Fruit fly (Drosophila melanogaster) whole organism: ENCODE data around the gene Ets98B.

Source experiments
- CG8478 ChIP-seq: fragments of >200 bp; optimal IDR thresholded peaks from 2 replicates; lab custom pipeline; 2018; ENCODE audit warnings: inconsistent platforms
- Dll ChIP-seq: fragments of >200 bp; optimal IDR thresholded peaks from 2 replicates; lab custom pipeline; 2017
- EcR ChIP-seq, 2 experiments: fragments of >200 bp; optimal IDR thresholded peaks; 2 replicates each; lab custom pipeline; 2017; ENCODE audit warnings: missing biosample characterization in 2 of 2, missing genetic modification characterization in 2 of 2, missing genetic modification reagents in 2 of 2
- pan ChIP-seq: fragments of >200 bp; optimal IDR thresholded peaks from 2 replicates; lab custom pipeline; 2017
- psq ChIP-seq: fragments of >200 bp; optimal IDR thresholded peaks from 2 replicates; lab custom pipeline; 2017
- usp ChIP-seq: fragments of >200 bp; optimal IDR thresholded peaks from 2 replicates; lab custom pipeline; 2017; ENCODE audit warnings: missing biosample characterization, missing genetic modification characterization, mixed read lengths

Gene Ets98B

DNA sequence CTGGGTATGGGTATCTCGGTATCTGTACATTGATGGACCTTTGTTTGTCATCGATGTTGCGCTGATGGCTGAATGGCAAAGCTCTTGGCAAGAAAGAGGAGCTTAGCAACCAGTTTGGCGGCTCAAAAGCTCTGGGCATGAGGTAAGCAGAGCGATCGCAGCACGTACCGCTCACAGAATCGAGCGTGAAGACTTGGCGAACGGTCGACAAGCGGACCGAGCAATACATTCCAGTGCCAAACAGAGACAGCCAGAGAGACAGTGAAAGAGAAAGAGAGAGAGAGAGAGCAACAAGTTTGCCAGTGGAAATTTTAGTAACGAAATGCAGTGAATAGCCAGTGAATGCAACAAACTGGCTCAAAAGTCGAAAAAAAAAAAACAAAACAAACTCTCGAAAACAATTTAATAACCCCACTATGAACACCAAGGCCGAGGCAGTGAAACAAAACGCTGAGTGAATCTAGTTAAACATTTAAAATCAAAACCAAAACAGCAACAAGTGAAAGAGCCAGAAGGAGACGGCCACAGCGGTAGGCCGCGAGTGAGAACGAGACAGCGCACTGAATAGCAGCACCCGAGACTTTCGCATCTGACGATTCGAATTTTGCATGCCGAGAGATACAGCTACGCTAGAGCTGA lies at the start of gene Ets98B:
Ets98B (plus strand) TSS at position 172 of the 639 bp plus-strand sequence.
- peak; percentile 60 for TF ChIP-seq CG8478 (lab: Kevin White, UChicago)
- TF ChIP-seq pan (lab: Kevin White, UChicago) = no peak

DNA sequence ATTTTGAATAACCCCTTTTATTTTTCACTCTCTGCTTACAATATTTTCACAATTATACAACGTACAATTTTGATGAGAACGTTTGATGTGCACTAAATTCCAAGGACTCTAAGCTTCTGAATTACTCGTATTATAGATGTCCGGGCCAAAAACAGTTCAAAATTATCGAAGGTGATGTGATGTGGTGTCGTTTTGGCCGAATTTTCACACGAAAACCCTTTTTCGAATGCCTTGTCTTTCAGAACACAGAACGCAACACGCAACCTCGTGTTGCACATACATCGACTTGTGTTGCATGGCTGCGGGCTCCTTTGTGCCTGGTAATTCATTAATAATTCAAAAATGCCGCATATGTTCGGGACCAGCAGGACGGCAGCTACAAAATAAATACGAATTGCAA lies 48.3 kb upstream of the Ets98B start, which contains the start of gene CG31055:
CG31055 (minus strand) TSS at position 101 of the 400 bp plus-strand sequence.
- TF ChIP-seq CG8478 (lab: Kevin White, UChicago) = no peak
- TF ChIP-seq Dll (lab: Kevin White, UChicago) = no peak
- no peak for TF ChIP-seq usp (GFP tag; lab: Kevin White, UChicago)
- no peak for TF ChIP-seq EcR (GFP tag; optimal IDR thresholded peaks at IDR 0.05; lab: Kevin White, UChicago)
- TF ChIP-seq psq (lab: Kevin White, UChicago) = no peak
- no peak for TF ChIP-seq pan (lab: Kevin White, UChicago)

DNA sequence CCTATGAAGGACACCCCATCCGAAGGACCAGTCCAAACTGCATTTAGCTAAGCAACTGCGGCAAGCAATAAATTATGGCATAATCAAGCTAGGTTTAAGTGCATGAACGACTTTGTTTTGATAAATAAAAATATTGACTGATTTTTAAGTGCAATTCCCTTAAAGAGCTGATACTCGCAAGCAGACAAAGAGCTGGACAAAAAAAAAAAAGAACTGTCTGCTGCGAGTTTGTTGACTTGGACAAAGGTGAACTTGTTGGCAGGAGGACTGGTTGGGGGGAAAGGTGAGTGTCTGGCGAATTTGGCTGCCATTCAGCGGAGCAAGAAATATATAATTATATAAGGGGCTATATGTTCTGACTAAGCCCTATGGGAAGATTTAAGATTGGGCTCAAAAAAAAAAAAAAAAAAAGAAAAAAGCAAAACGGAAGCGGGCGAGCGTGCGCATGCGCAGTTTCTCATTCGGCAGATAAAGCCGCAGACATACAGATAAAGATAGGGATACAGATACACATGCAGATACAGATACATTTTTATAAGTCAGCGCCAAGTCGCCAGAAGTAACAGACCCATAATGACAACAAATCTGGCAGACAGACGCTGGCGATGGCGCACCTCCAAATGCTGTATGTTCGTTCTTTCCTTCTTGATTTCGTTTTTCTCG lies 43.6 kb upstream of the Ets98B start:
- TF ChIP-seq pan (lab: Kevin White, UChicago) = no peak
- TF ChIP-seq EcR (GFP tag; optimal IDR thresholded peaks at IDR 0.05; lab: Kevin White, UChicago) = no peak
- no peak for TF ChIP-seq psq (lab: Kevin White, UChicago)
- TF ChIP-seq CG8478 (lab: Kevin White, UChicago) = no peak

DNA sequence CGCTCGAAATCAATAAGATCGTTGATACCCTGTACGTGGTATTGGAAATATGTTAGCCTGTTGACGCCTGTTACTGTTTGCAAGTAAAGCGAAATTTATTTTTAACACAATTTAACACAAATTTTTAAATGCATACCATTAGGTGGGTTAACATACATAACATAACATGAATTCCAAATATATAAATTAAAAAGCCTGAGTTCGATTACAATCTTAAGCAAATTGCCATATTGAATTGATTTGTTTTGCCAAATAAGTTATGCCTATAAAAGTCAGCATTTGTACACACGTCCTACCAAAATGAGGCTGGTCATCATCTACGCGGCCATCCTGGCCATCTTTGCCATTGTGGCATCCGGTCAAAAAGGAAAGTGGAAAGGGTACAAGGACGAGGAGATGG lies 42.3 kb upstream of the Ets98B start, which contains the start of gene CG43319:
CG43319 (plus strand) TSS at position 301 of the 400 bp plus-strand sequence.
- peak; percentile 61 for TF ChIP-seq pan (lab: Kevin White, UChicago)
- TF ChIP-seq EcR (GFP tag; optimal IDR thresholded peaks at IDR 0.05; lab: Kevin White, UChicago) = no peak

DNA sequence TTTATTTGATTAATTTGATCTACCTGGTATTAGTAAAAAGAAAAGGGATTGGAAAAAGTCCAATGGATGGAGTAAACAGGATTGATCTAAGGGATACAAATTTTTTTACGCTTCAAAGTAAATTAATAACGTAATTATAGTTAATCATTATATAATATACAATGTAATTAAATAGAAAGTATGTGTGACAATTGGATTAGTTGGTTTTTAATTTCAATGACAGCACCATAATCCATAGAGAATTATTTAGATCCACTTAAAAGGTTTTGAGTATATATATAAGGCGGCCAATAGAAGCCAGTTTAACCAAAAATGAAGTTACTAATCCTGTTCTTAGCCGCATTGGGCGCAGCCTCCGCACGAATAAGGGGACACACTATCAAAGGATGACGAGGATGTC lies 41.8 kb upstream of the Ets98B start, which contains the start of gene Acp98AB:
Acp98AB (plus strand) TSS at position 301 of the 400 bp plus-strand sequence.
- TF ChIP-seq Dll (lab: Kevin White, UChicago) (no peak), EcR (GFP tag; optimal IDR thresholded peaks at IDR 0.05; lab: Kevin White, UChicago) (no peak), CG8478 (lab: Kevin White, UChicago) (no peak), pan (lab: Kevin White, UChicago) (no peak), usp (GFP tag; lab: Kevin White, UChicago) (no peak), psq (lab: Kevin White, UChicago) (no peak)

DNA sequence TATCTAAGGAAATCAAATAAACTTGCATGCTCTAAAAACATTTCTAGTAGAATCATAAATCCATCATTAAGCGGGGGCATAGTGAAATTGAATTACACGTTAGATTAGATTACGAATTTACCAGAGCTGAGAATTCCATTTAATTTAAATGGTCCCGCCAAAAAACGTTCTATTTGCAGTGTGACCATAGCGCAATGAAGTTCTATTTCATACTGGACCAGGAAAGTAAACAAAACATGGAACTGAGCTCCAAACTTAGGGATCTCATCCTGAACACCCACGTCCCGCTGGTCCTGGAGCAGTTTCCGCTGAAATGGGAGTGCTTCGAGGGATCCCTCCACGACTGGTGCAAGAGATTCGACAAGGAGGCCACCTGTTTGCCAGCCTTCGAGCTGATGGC lies 41.3 kb upstream of the Ets98B start, which contains the start of gene HSPBAP1:
HSPBAP1 (plus strand) TSS at position 217 of the 400 bp plus-strand sequence.
- TF ChIP-seq usp (GFP tag; lab: Kevin White, UChicago) = no peak
- TF ChIP-seq pan (lab: Kevin White, UChicago) = no peak
- no peak for TF ChIP-seq EcR (GFP tag; optimal IDR thresholded peaks at IDR 0.05; lab: Kevin White, UChicago)
- no peak for TF ChIP-seq CG8478 (lab: Kevin White, UChicago)
- TF ChIP-seq Dll (lab: Kevin White, UChicago) = no peak
- TF ChIP-seq psq (lab: Kevin White, UChicago) = no peak

DNA sequence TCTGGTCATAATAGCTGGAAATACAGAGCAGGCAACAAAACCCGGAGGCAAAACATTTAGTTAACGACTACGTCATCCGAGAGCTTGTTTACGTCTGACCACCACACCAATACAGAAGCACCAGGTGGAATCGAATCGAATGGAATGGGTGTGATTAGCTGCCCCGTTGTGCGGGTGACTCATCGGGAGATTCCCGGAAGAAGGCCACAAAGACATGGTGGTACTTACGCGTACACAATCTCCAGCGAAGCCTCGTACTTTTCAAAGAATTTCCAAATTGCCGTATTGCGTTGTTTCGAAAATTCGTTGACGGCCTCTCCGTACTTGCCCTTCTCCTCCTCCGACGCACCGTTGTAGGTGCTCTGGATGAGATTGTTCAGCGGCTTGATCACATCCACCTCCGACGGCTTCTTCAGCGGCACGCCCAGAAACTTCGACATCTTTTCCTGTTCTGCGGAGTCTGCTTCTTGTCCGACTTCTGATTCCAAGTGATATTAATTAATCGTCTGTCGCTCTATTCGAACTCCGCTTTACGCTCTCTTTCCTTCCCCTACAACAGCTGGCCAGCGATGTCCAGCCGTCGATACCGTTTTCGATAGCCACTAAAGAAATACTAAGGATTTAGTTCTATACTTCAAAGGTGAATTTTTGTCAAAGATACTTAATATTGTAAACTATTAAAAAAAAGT lies 36.7 kb upstream of the Ets98B start, which contains the start of gene ALiX:
ALiX (minus strand) TSS at position 571 of the 689 bp plus-strand sequence.
- no peak for TF ChIP-seq Dll (lab: Kevin White, UChicago)
- no peak for TF ChIP-seq CG8478 (lab: Kevin White, UChicago)
- TF ChIP-seq psq (lab: Kevin White, UChicago) = no peak
- TF ChIP-seq EcR (GFP tag; optimal IDR thresholded peaks at IDR 0.05; lab: Kevin White, UChicago) = no peak
- no peak for TF ChIP-seq pan (lab: Kevin White, UChicago)
- TF ChIP-seq usp (GFP tag; lab: Kevin White, UChicago) = no peak

DNA sequence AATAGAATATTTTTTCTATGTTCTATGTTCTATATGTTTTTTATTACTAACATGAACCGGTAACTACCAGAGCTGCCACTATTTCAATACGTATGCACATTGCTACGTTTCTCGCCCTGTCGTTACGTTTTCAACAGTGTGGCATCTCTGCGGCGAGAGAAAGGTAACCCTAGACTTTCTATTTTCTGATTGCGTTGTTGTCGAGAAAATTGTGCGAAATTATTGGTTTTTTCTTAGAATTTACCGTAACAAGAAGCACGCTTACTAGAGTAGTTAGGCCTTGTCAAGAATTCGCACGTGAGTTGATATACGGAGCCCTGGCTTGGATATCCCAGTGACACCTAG lies 36.1 kb upstream of the Ets98B start, which contains the start of gene btz:
btz (plus strand) TSS at position 133 of the 345 bp plus-strand sequence.
- TF ChIP-seq usp (GFP tag; lab: Kevin White, UChicago) = no peak
- TF ChIP-seq psq (lab: Kevin White, UChicago) = no peak
- TF ChIP-seq pan (lab: Kevin White, UChicago) = no peak
- no peak for TF ChIP-seq Dll (lab: Kevin White, UChicago)
- TF ChIP-seq CG8478 (lab: Kevin White, UChicago) = no peak
- TF ChIP-seq EcR (GFP tag; optimal IDR thresholded peaks at IDR 0.05; lab: Kevin White, UChicago) = no peak

DNA sequence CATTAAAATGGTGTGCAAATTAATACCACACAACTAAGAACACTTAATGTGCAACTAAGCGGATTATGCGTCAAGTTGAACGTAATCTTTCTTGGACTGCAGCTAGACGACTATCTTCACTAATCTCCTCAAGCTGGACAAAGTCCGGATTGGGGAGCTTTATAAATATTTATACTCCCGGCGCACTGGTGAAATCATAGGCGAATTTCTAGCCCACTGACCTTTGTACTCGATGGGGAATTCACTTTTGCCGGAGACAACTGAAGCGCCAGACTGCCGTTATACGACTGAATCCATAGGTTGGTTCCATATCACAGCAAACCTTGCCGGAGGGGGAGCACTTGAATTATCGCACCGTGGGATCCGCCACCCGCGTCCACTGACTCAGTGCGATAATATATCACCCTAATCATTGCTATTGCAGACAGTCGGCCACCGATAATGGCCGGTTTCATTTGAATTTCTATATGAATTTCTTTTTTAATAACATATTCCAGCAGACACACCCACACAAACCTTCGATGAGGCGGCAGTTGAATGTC lies 30.2 kb upstream of the Ets98B start:
- TF ChIP-seq CG8478 (lab: Kevin White, UChicago) (no peak), EcR (GFP tag; optimal IDR thresholded peaks at IDR 0.05; lab: Kevin White, UChicago) (no peak), psq (lab: Kevin White, UChicago) (no peak), Dll (lab: Kevin White, UChicago) (no peak), pan (lab: Kevin White, UChicago) (no peak), usp (GFP tag; lab: Kevin White, UChicago) (no peak)

DNA sequence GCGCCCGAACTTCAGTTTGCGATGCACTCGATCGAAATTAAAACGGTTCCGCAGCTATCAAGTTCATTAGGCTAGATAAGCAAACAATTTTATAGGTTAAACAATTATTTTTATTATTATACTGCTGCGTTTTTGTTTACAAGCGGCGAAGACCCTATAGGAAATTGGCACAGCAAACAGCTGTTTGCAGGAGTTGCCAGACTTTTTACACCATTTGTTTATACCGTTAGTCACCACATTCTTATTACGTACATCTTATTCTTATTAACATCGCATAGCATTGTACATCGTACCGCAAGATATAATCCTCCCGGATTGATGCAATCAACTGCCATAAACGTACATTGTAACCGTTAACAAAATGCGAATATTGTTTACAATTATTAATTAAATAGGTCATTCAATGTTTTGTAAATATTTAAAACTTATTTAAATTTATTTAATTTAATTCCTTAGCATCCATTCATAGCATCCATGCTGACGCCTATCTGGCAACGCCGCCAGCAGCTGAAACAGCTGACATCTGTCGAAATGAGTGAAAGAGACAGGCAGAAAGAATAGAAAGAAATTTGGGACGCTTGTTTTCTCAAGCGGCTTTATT lies 29.7 kb upstream of the Ets98B start, which contains the start of the genes CROT and CG12877:
CROT (minus strand) TSS at position 171 of the 601 bp plus-strand sequence.
CG12877 (plus strand) TSS at position 520 of the 601 bp plus-strand sequence.
- TF ChIP-seq EcR (GFP tag; optimal IDR thresholded peaks at IDR 0.05; lab: Kevin White, UChicago) = no peak
- no peak for TF ChIP-seq usp (GFP tag; lab: Kevin White, UChicago)
- no peak for TF ChIP-seq CG8478 (lab: Kevin White, UChicago)
